Worm (Caenorhabditis elegans): ENCODE results near the gene ant-1.3.

- TF ChIP-seq unc-62 (GFP tag; optimal IDR thresholded peaks at IDR 0.05) (no peak), ceh-90 (tag; optimal IDR thresholded peaks at IDR 0.05) (no peak)
Observed at ce11 chrIV:9692874-9693273, 16.2 kb downstream of the ant-1.3 start, which contains the start of gene twk-9.
